Worm (Caenorhabditis elegans) whole organism, late embryonic: ENCODE measurements around the gene R03G8.3.

Source experiments
- C38D4.7 ChIP-seq: fragments of 200-800 bp; sonication (Bioruptor generic); optimal IDR thresholded peaks from 2 replicates; lab custom pipeline; 2018; ENCODE audit warnings: mild to moderate bottlenecking, missing genetic modification characterization, moderate library complexity, missing compliant biosample characterization
- K02D7.2 ChIP-seq: sonication (generic microtip); optimal IDR thresholded peaks from 2 replicates; lab custom pipeline; 2017; ENCODE audit warnings: mild to moderate bottlenecking, missing genetic modification characterization, missing compliant biosample characterization
- K09A11.1 ChIP-seq: sonication (generic microtip); optimal IDR thresholded peaks from 2 replicates; lab custom pipeline; 2017; ENCODE audit warnings: antibody characterized with exemption, mild to moderate bottlenecking, missing genetic modification characterization, missing compliant biosample characterization; ENCODE audit not compliant: insufficient read depth
- T23F11.4 ChIP-seq: fragments of 200-800 bp; sonication (Bioruptor generic); optimal IDR thresholded peaks from 2 replicates; lab custom pipeline; 2018; ENCODE audit warnings: mild to moderate bottlenecking, missing genetic modification characterization, missing compliant biosample characterization
- Y22D7AL.16 ChIP-seq: sonication (generic microtip); optimal IDR thresholded peaks from 2 replicates; lab custom pipeline; 2016; ENCODE audit warnings: missing genetic modification characterization, missing compliant biosample characterization
- ahr-1 ChIP-seq: sonication (generic microtip); optimal IDR thresholded peaks from 2 replicates; lab custom pipeline; 2016; ENCODE audit warnings: missing genetic modification characterization, missing compliant biosample characterization
- ama-1 ChIP-seq: fragments of 150-350 bp; optimal IDR thresholded peaks from 2 replicates; lab custom pipeline; 2014
- ceh-14 ChIP-seq: sonication (generic microtip); optimal IDR thresholded peaks from 2 replicates; lab custom pipeline; 2016; ENCODE audit warnings: missing genotype, missing genetic modification characterization, missing compliant biosample characterization
- ceh-18 ChIP-seq: sonication (generic microtip); optimal IDR thresholded peaks from 2 replicates; lab custom pipeline; 2016; ENCODE audit warnings: missing genetic modification characterization, missing compliant biosample characterization
- ceh-2 ChIP-seq: sonication (generic microtip); optimal IDR thresholded peaks from 2 replicates; lab custom pipeline; 2016; ENCODE audit warnings: missing genotype, missing genetic modification characterization, missing compliant biosample characterization
- ceh-22 ChIP-seq: sonication (generic microtip); optimal IDR thresholded peaks from 2 replicates; lab custom pipeline; 2017; ENCODE audit warnings: missing biosample characterization, missing genetic modification characterization
- ceh-24 ChIP-seq: sonication (generic microtip); optimal IDR thresholded peaks from 2 replicates; lab custom pipeline; 2016; ENCODE audit warnings: mild to moderate bottlenecking, missing genetic modification characterization, missing compliant biosample characterization
- ceh-31 ChIP-seq: sonication (generic microtip); optimal IDR thresholded peaks from 2 replicates; lab custom pipeline; 2016; ENCODE audit warnings: missing genetic modification characterization, missing compliant biosample characterization
- ceh-34 ChIP-seq: sonication (generic microtip); optimal IDR thresholded peaks from 2 replicates; lab custom pipeline; 2016; ENCODE audit warnings: mild to moderate bottlenecking, missing genetic modification characterization, missing compliant biosample characterization
- ceh-45 ChIP-seq: fragments of 200-800 bp; sonication (Bioruptor generic); IDR thresholded peaks from 2 replicates; pipeline ENCODE4 v1.3.6; 2022; ENCODE audit warnings: missing genetic modification reagents, missing genetic modification characterization, missing compliant biosample characterization
- ceh-48 ChIP-seq: sonication (generic microtip); optimal IDR thresholded peaks from 2 replicates; lab custom pipeline; 2016; ENCODE audit warnings: missing genetic modification characterization, inconsistent platforms, missing compliant biosample characterization
- ceh-6 ChIP-seq: fragments of 200-800 bp; sonication (Bioruptor generic); optimal IDR thresholded peaks from 2 replicates; lab custom pipeline; 2018; ENCODE audit warnings: mild to moderate bottlenecking, missing genetic modification characterization, missing compliant biosample characterization
- elt-2 ChIP-seq: sonication (generic microtip); optimal IDR thresholded peaks from 2 replicates; lab custom pipeline; 2016; ENCODE audit warnings: missing genetic modification reagents, missing genetic modification characterization, missing compliant biosample characterization
- elt-4 ChIP-seq: sonication (generic microtip); optimal IDR thresholded peaks from 2 replicates; lab custom pipeline; 2016; ENCODE audit warnings: missing genetic modification characterization, missing compliant biosample characterization
- ets-4 ChIP-seq: sonication (generic microtip); optimal IDR thresholded peaks from 2 replicates; lab custom pipeline; 2016; ENCODE audit warnings: missing genetic modification characterization, missing compliant biosample characterization
- fax-1 ChIP-seq: sonication (generic microtip); optimal IDR thresholded peaks from 2 replicates; lab custom pipeline; 2016; ENCODE audit warnings: missing genotype, missing genetic modification characterization, missing compliant biosample characterization
- fkh-6 ChIP-seq: sonication (generic microtip); optimal IDR thresholded peaks from 2 replicates; lab custom pipeline; 2016; ENCODE audit warnings: missing genetic modification characterization, missing compliant biosample characterization
- gmeb-2 ChIP-seq: sonication (generic microtip); optimal IDR thresholded peaks from 2 replicates; lab custom pipeline; 2016; ENCODE audit warnings: missing genetic modification characterization, inconsistent platforms, missing compliant biosample characterization
- hlh-13 ChIP-seq: fragments of 200-800 bp; sonication (Bioruptor generic); optimal IDR thresholded peaks from 2 replicates; lab custom pipeline; 2018; ENCODE audit warnings: mild to moderate bottlenecking, missing genetic modification characterization, missing compliant biosample characterization
- hlh-15 ChIP-seq: sonication (generic microtip); optimal IDR thresholded peaks from 2 replicates; lab custom pipeline; 2016; ENCODE audit warnings: missing genetic modification characterization, missing compliant biosample characterization
- hlh-6 ChIP-seq: sonication (generic microtip); optimal IDR thresholded peaks from 2 replicates; lab custom pipeline; 2016; ENCODE audit warnings: missing genotype, missing genetic modification characterization, missing compliant biosample characterization
- lim-6 ChIP-seq: sonication (generic microtip); optimal IDR thresholded peaks from 2 replicates; lab custom pipeline; 2016; ENCODE audit warnings: missing genetic modification characterization, missing compliant biosample characterization
- mec-3 ChIP-seq: sonication (generic microtip); optimal IDR thresholded peaks from 2 replicates; lab custom pipeline; 2016; ENCODE audit warnings: borderline replicate concordance, missing genetic modification characterization, missing compliant biosample characterization
- nfya-1 ChIP-seq: sonication (generic microtip); optimal IDR thresholded peaks from 2 replicates; lab custom pipeline; 2017; ENCODE audit warnings: missing genetic modification characterization, mild to moderate bottlenecking, missing compliant biosample characterization, antibody characterized with exemption, moderate library complexity
- nhr-11 ChIP-seq: fragments of 150-350 bp; optimal IDR thresholded peaks from 2 replicates; lab custom pipeline; 2014; ENCODE audit warnings: missing biosample characterization, missing genetic modification characterization
- nhr-232 ChIP-seq: sonication (generic microtip); optimal IDR thresholded peaks from 2 replicates; lab custom pipeline; 2016; ENCODE audit warnings: missing genetic modification characterization, missing compliant biosample characterization
- npax-4 ChIP-seq: sonication (generic microtip); optimal IDR thresholded peaks from 2 replicates; lab custom pipeline; 2016; ENCODE audit warnings: missing genetic modification characterization, missing compliant biosample characterization
- pat-9 ChIP-seq: fragments of 200-800 bp; sonication (Bioruptor generic); optimal IDR thresholded peaks from 2 replicates; lab custom pipeline; 2018; ENCODE audit warnings: mild to moderate bottlenecking, missing genetic modification characterization, moderate library complexity, missing compliant biosample characterization
- pha-4 ChIP-seq: fragments of 150-350 bp; optimal IDR thresholded peaks from 2 replicates; lab custom pipeline; 2018; ENCODE audit warnings: missing biosample characterization, missing genetic modification reagents, missing genetic modification characterization
- pqm-1 ChIP-seq: sonication (generic microtip); optimal IDR thresholded peaks from 2 replicates; lab custom pipeline; 2016; ENCODE audit warnings: missing genetic modification characterization, missing compliant biosample characterization
- ref-2 ChIP-seq: sonication (generic microtip); optimal IDR thresholded peaks from 2 replicates; lab custom pipeline; 2016; ENCODE audit warnings: missing genetic modification characterization, missing compliant biosample characterization
- rnt-1 ChIP-seq: sonication (generic microtip); optimal IDR thresholded peaks from 2 replicates; lab custom pipeline; 2016; ENCODE audit warnings: missing genetic modification characterization, missing compliant biosample characterization
- syd-9 ChIP-seq: sonication (generic microtip); optimal IDR thresholded peaks from 2 replicates; lab custom pipeline; 2016; ENCODE audit warnings: mild to moderate bottlenecking, missing genetic modification characterization, moderate library complexity, missing compliant biosample characterization
- tbx-7 ChIP-seq: sonication (generic microtip); optimal IDR thresholded peaks from 2 replicates; lab custom pipeline; 2016; ENCODE audit warnings: missing genotype, missing genetic modification characterization, missing compliant biosample characterization
- ttx-3 ChIP-seq: sonication (generic microtip); optimal IDR thresholded peaks from 2 replicates; lab custom pipeline; 2016; ENCODE audit warnings: missing genetic modification reagents, missing genetic modification characterization, missing compliant biosample characterization
- unc-3 ChIP-seq, 2 experiments: fragments of 200-800 bp in 1 of 2; sonication (Bioruptor generic) in 1 of 2; sonication (generic microtip) in 1 of 2; conservative IDR thresholded peaks in 1 of 2; optimal IDR thresholded peaks in 1 of 2; 2 replicates each; pipeline versions ENCODE4 v1.3.6 to Lab custom; 2016 to 2022; ENCODE audit warnings: missing compliant biosample characterization in 2 of 2, missing genetic modification characterization in 2 of 2, missing genetic modification reagents in 1 of 2
- unc-55 ChIP-seq: sonication (generic microtip); optimal IDR thresholded peaks from 2 replicates; lab custom pipeline; 2017; ENCODE audit warnings: missing biosample characterization, missing genetic modification reagents, missing genetic modification characterization

R03G8.3 gene

DNA sequence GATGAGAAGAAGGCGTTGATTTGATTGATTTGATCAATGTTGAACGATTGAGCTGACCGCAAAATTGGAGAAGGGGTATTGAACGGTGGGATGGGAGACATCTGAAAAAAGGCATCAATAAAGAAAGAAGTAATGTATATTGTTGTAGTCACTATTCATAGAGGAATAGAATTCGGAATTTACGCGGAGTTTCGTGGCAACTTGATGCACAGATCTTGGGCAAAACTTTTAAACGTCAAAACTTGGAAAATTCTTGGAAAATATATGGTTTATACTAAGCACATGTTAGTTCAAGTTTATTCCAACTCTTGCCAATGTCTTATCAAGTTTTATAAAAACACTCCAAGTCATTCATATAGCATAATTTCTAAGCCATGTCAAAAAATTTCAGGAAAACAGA, 35.7 kb downstream of the R03G8.3 start, which contains the start of gene F17H10.4:
TSS of gene F17H10.4 (minus strand) at position 101 of the 400 bp plus-strand sequence.
- TF ChIP-seq T23F11.4 (no peak), mec-3 (tag; lab: Kevin White, UChicago) (no peak), ama-1 (lab: Kevin White, UChicago) (no peak), hlh-13 (GFP tag; lab: Kevin White, UChicago) (no peak), fkh-6 (tag; lab: Kevin White, UChicago) (no peak), ceh-31 (tag; lab: Kevin White, UChicago) (no peak), K02D7.2 (tag; lab: Kevin White, UChicago) (no peak), ceh-22 (tag; lab: Kevin White, UChicago) (no peak), syd-9 (tag; lab: Kevin White, UChicago) (no peak)

DNA sequence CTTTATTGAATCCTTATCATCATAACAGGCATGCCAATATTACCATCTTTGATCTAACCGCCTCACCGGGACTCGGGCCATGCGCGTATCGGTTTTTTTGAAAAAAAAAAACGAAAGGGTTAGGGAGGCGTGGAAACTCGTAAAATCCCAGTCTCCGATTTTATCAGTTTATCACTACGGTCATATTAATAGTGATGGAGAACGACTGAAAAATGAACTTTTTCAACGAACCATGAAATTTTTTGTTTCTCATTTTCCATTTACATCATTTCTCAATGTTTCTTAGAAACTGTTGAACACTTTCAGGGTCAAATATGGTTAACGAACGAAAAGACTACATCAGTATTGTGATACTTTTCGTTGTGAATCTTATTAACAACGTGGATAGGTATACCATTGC, 39.2 kb downstream of the R03G8.3 start, which contains the start of gene spin-3:
TSS of gene spin-3 (plus strand) at position 301 of the 400 bp plus-strand sequence.
- TF ChIP-seq T23F11.4 (no peak), Y22D7AL.16 (tag; lab: Kevin White, UChicago) (no peak), lim-6 (tag; lab: Kevin White, UChicago) (no peak), elt-2 (no peak), pqm-1 (no peak), elt-4 (tag; lab: Kevin White, UChicago) (no peak), pha-4 (tag; lab: Kevin White, UChicago) (no peak), ets-4 (tag; lab: Kevin White, UChicago) (no peak), fax-1 (no peak), ceh-24 (tag; lab: Kevin White, UChicago) (no peak), ceh-2 (tag; lab: Kevin White, UChicago) (no peak), C38D4.7 (GFP tag; lab: Kevin White, UChicago) (no peak), hlh-13 (GFP tag; lab: Kevin White, UChicago) (no peak), ttx-3 (tag; lab: Kevin White, UChicago) (no peak), ceh-45 (GFP tag; lab: Robert Waterston, UW) (no peak), ama-1 (lab: Kevin White, UChicago) (no peak), gmeb-2 (no peak)
- TF ChIP-seq, all 69 proteins: peak for 0

DNA sequence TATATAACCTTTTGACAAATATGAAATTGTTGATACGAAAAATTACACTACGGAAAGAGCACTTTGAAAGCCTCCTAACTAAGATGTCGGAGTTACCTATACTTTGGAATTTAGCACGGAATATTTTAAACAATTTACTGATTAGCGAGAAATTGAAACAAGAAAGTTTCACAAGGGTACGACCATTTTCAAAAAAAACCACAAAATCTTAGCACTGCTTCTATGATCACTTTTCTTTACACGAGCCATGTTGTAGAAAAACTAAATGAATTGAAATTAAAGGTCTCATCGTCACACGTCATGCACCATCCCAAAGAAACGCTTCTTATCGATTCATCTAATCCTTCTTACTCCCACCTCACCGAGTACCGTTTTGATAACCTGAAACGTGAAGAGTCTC, 44.0 kb downstream of the R03G8.3 start, which contains the start of gene F09A5.2:
TSS of gene F09A5.2 (plus strand) at position 301 of the 400 bp plus-strand sequence.
- TF ChIP-seq pat-9 (no peak), ceh-18 (tag; lab: Kevin White, UChicago) (no peak), elt-2 (no peak), nhr-232 (no peak), hlh-6 (tag; lab: Kevin White, UChicago) (no peak), ceh-45 (GFP tag; lab: Robert Waterston, UW) (no peak), nhr-11 (tag; lab: Kevin White, UChicago) (no peak), rnt-1 (tag; lab: Kevin White, UChicago) (no peak), lim-6 (tag; lab: Kevin White, UChicago) (no peak), ceh-14 (tag; lab: Kevin White, UChicago) (no peak), unc-3 (GFP tag; conservative IDR thresholded peaks at IDR 0.05; lab: Robert Waterston, UW) (no peak), unc-3 (tag; optimal IDR thresholded peaks at IDR 0.05; lab: Kevin White, UChicago) (no peak), ahr-1 (tag; lab: Kevin White, UChicago) (no peak), ceh-48 (tag; lab: Kevin White, UChicago) (no peak), hlh-15 (no peak), pqm-1 (no peak), unc-55 (GFP tag; lab: Kevin White, UChicago) (no peak), nfya-1 (tag; lab: Kevin White, UChicago) (no peak)

DNA sequence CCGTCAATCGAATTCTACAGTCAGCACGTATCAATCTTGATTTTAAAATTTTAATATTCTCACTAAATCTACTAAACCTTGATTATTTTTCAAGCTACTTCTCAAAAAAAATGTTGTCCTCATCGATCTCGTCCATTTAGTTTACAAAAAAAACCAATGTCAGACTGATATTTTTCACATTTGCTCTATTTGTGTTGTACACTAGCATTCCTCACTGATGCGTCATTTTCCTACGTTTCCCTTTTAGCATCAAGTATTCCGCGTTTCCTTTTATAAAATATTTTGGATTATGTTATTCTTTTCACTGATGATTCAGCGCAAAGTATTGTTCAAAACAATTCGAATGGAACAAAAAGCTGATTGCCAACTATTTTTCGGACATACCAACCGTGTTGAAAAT, 48.7 kb downstream of the R03G8.3 start, which contains the start of gene ttr-34:
TSS of gene ttr-34 (plus strand) at position 301 of the 400 bp plus-strand sequence.
- TF ChIP-seq tbx-7 (tag; lab: Kevin White, UChicago): no peak
- no peak for TF ChIP-seq hlh-13 (GFP tag; lab: Kevin White, UChicago)
- no peak for TF ChIP-seq pat-9
- TF ChIP-seq gmeb-2: no peak
- TF ChIP-seq ceh-34 (tag; lab: Kevin White, UChicago): no peak
- TF ChIP-seq K09A11.1 (tag; lab: Kevin White, UChicago): no peak
- TF ChIP-seq hlh-6 (tag; lab: Kevin White, UChicago): no peak
- no peak for TF ChIP-seq nfya-1 (tag; lab: Kevin White, UChicago)
- TF ChIP-seq npax-4 (tag; lab: Kevin White, UChicago): no peak
- no peak for TF ChIP-seq ceh-6
- no peak for TF ChIP-seq elt-4 (tag; lab: Kevin White, UChicago)
- no peak for TF ChIP-seq ref-2
- no peak for TF ChIP-seq ttx-3 (tag; lab: Kevin White, UChicago)
- TF ChIP-seq ets-4 (tag; lab: Kevin White, UChicago): no peak
- TF ChIP-seq mec-3 (tag; lab: Kevin White, UChicago): no peak
